Worm (Caenorhabditis elegans) whole organism, late embryonic: ENCODE data around the gene Y37E11AR.7.

Experiments used
- C08G9.2 ChIP-seq: sonication (generic microtip); optimal IDR thresholded peaks from 2 replicates; lab custom pipeline; 2016; ENCODE audit warnings: mild to moderate bottlenecking, missing genetic modification characterization, moderate library complexity, missing compliant biosample characterization
- C38D4.7 ChIP-seq: fragments of 200-800 bp; sonication (Bioruptor generic); optimal IDR thresholded peaks from 2 replicates; lab custom pipeline; 2018; ENCODE audit warnings: mild to moderate bottlenecking, missing genetic modification characterization, moderate library complexity, missing compliant biosample characterization
- F13H6.1 ChIP-seq: sonication (generic microtip); optimal IDR thresholded peaks from 2 replicates; lab custom pipeline; 2016; ENCODE audit warnings: missing genetic modification characterization, missing compliant biosample characterization
- K02D7.2 ChIP-seq: sonication (generic microtip); optimal IDR thresholded peaks from 2 replicates; lab custom pipeline; 2017; ENCODE audit warnings: mild to moderate bottlenecking, missing genetic modification characterization, missing compliant biosample characterization
- K09A11.1 ChIP-seq: sonication (generic microtip); optimal IDR thresholded peaks from 2 replicates; lab custom pipeline; 2017; ENCODE audit warnings: antibody characterized with exemption, mild to moderate bottlenecking, missing genetic modification characterization, missing compliant biosample characterization; ENCODE audit not compliant: insufficient read depth
- T23F11.4 ChIP-seq: fragments of 200-800 bp; sonication (Bioruptor generic); optimal IDR thresholded peaks from 2 replicates; lab custom pipeline; 2018; ENCODE audit warnings: mild to moderate bottlenecking, missing genetic modification characterization, missing compliant biosample characterization
- Y22D7AL.16 ChIP-seq: sonication (generic microtip); optimal IDR thresholded peaks from 2 replicates; lab custom pipeline; 2016; ENCODE audit warnings: missing genetic modification characterization, missing compliant biosample characterization
- ahr-1 ChIP-seq: sonication (generic microtip); optimal IDR thresholded peaks from 2 replicates; lab custom pipeline; 2016; ENCODE audit warnings: missing genetic modification characterization, missing compliant biosample characterization
- ama-1 ChIP-seq: fragments of 150-350 bp; optimal IDR thresholded peaks from 2 replicates; lab custom pipeline; 2014
- ceh-14 ChIP-seq: sonication (generic microtip); optimal IDR thresholded peaks from 2 replicates; lab custom pipeline; 2016; ENCODE audit warnings: missing genotype, missing genetic modification characterization, missing compliant biosample characterization
- ceh-18 ChIP-seq: sonication (generic microtip); optimal IDR thresholded peaks from 2 replicates; lab custom pipeline; 2016; ENCODE audit warnings: missing genetic modification characterization, missing compliant biosample characterization
- ceh-19 ChIP-seq: fragments of 200-800 bp; sonication (Bioruptor generic); optimal IDR thresholded peaks from 2 replicates; lab custom pipeline; 2018; ENCODE audit warnings: mild to moderate bottlenecking, missing genetic modification characterization, missing compliant biosample characterization
- ceh-2 ChIP-seq: sonication (generic microtip); optimal IDR thresholded peaks from 2 replicates; lab custom pipeline; 2016; ENCODE audit warnings: missing genotype, missing genetic modification characterization, missing compliant biosample characterization
- ceh-22 ChIP-seq: sonication (generic microtip); optimal IDR thresholded peaks from 2 replicates; lab custom pipeline; 2017; ENCODE audit warnings: missing biosample characterization, missing genetic modification characterization
- ceh-30 ChIP-seq: fragments of 150-350 bp; optimal IDR thresholded peaks from 2 replicates; lab custom pipeline; 2014; ENCODE audit warnings: missing biosample characterization, missing genetic modification characterization
- ceh-34 ChIP-seq: sonication (generic microtip); optimal IDR thresholded peaks from 2 replicates; lab custom pipeline; 2016; ENCODE audit warnings: mild to moderate bottlenecking, missing genetic modification characterization, missing compliant biosample characterization
- ceh-48 ChIP-seq: sonication (generic microtip); optimal IDR thresholded peaks from 2 replicates; lab custom pipeline; 2016; ENCODE audit warnings: missing genetic modification characterization, inconsistent platforms, missing compliant biosample characterization
- dmd-4 ChIP-seq: sonication (generic microtip); optimal IDR thresholded peaks from 2 replicates; lab custom pipeline; 2016; ENCODE audit warnings: borderline replicate concordance, missing genetic modification characterization, missing compliant biosample characterization
- dve-1 ChIP-seq: sonication (generic microtip); optimal IDR thresholded peaks from 2 replicates; lab custom pipeline; 2017; ENCODE audit warnings: antibody characterized with exemption, mild to moderate bottlenecking, missing genetic modification characterization, missing compliant biosample characterization
- elt-2 ChIP-seq: sonication (generic microtip); optimal IDR thresholded peaks from 2 replicates; lab custom pipeline; 2016; ENCODE audit warnings: missing genetic modification reagents, missing genetic modification characterization, missing compliant biosample characterization
- ets-4 ChIP-seq: sonication (generic microtip); optimal IDR thresholded peaks from 2 replicates; lab custom pipeline; 2016; ENCODE audit warnings: missing genetic modification characterization, missing compliant biosample characterization
- eyg-1 ChIP-seq: sonication (generic microtip); optimal IDR thresholded peaks from 2 replicates; lab custom pipeline; 2016; ENCODE audit warnings: missing genotype, missing genetic modification characterization, missing compliant biosample characterization
- fax-1 ChIP-seq: sonication (generic microtip); optimal IDR thresholded peaks from 2 replicates; lab custom pipeline; 2016; ENCODE audit warnings: missing genotype, missing genetic modification characterization, missing compliant biosample characterization
- fkh-10 ChIP-seq: fragments of 150-350 bp; optimal IDR thresholded peaks from 2 replicates; lab custom pipeline; 2014; ENCODE audit warnings: missing biosample characterization, missing genetic modification reagents, missing genetic modification characterization
- fkh-6 ChIP-seq: sonication (generic microtip); optimal IDR thresholded peaks from 2 replicates; lab custom pipeline; 2016; ENCODE audit warnings: missing genetic modification characterization, missing compliant biosample characterization
- gmeb-2 ChIP-seq: sonication (generic microtip); optimal IDR thresholded peaks from 2 replicates; lab custom pipeline; 2016; ENCODE audit warnings: missing genetic modification characterization, inconsistent platforms, missing compliant biosample characterization
- hlh-13 ChIP-seq: fragments of 200-800 bp; sonication (Bioruptor generic); optimal IDR thresholded peaks from 2 replicates; lab custom pipeline; 2018; ENCODE audit warnings: mild to moderate bottlenecking, missing genetic modification characterization, missing compliant biosample characterization
- hlh-15 ChIP-seq: sonication (generic microtip); optimal IDR thresholded peaks from 2 replicates; lab custom pipeline; 2016; ENCODE audit warnings: missing genetic modification characterization, missing compliant biosample characterization
- hlh-30 ChIP-seq: sonication (generic microtip); optimal IDR thresholded peaks from 2 replicates; lab custom pipeline; 2017; ENCODE audit warnings: antibody characterized with exemption, missing genetic modification characterization, missing compliant biosample characterization; ENCODE audit not compliant: insufficient read depth
- hlh-6 ChIP-seq: sonication (generic microtip); optimal IDR thresholded peaks from 2 replicates; lab custom pipeline; 2016; ENCODE audit warnings: missing genotype, missing genetic modification characterization, missing compliant biosample characterization
- hlh-8 ChIP-seq: sonication (generic microtip); optimal IDR thresholded peaks from 2 replicates; lab custom pipeline; 2016; ENCODE audit warnings: missing genotype, missing genetic modification characterization, missing compliant biosample characterization
- lim-6 ChIP-seq: sonication (generic microtip); optimal IDR thresholded peaks from 2 replicates; lab custom pipeline; 2016; ENCODE audit warnings: missing genetic modification characterization, missing compliant biosample characterization
- lin-11 ChIP-seq: fragments of 200-800 bp; sonication (Bioruptor generic); optimal IDR thresholded peaks from 2 replicates; lab custom pipeline; 2018; ENCODE audit warnings: mild to moderate bottlenecking, missing genetic modification characterization, missing compliant biosample characterization
- madf-2 ChIP-seq: sonication (generic microtip); optimal IDR thresholded peaks from 2 replicates; lab custom pipeline; 2017; ENCODE audit warnings: missing genetic modification characterization, missing compliant biosample characterization
- nfya-1 ChIP-seq: sonication (generic microtip); optimal IDR thresholded peaks from 2 replicates; lab custom pipeline; 2017; ENCODE audit warnings: missing genetic modification characterization, mild to moderate bottlenecking, missing compliant biosample characterization, antibody characterized with exemption, moderate library complexity
- nhr-11 ChIP-seq: fragments of 150-350 bp; optimal IDR thresholded peaks from 2 replicates; lab custom pipeline; 2014; ENCODE audit warnings: missing biosample characterization, missing genetic modification characterization
- nhr-232 ChIP-seq: sonication (generic microtip); optimal IDR thresholded peaks from 2 replicates; lab custom pipeline; 2016; ENCODE audit warnings: missing genetic modification characterization, missing compliant biosample characterization
- npax-4 ChIP-seq: sonication (generic microtip); optimal IDR thresholded peaks from 2 replicates; lab custom pipeline; 2016; ENCODE audit warnings: missing genetic modification characterization, missing compliant biosample characterization
- odd-2 ChIP-seq: sonication (generic microtip); optimal IDR thresholded peaks from 2 replicates; lab custom pipeline; 2017; ENCODE audit warnings: antibody characterized with exemption, mild to moderate bottlenecking, missing genetic modification characterization, missing compliant biosample characterization
- pat-9 ChIP-seq: fragments of 200-800 bp; sonication (Bioruptor generic); optimal IDR thresholded peaks from 2 replicates; lab custom pipeline; 2018; ENCODE audit warnings: mild to moderate bottlenecking, missing genetic modification characterization, moderate library complexity, missing compliant biosample characterization
- pax-1 ChIP-seq: fragments of 150-350 bp; optimal IDR thresholded peaks from 2 replicates; lab custom pipeline; 2014; ENCODE audit warnings: missing biosample characterization, missing genetic modification characterization
- pha-2 ChIP-seq: sonication (generic microtip); optimal IDR thresholded peaks from 2 replicates; lab custom pipeline; 2017; ENCODE audit warnings: mild to moderate bottlenecking, missing genetic modification characterization, missing compliant biosample characterization
- pha-4 ChIP-seq: fragments of 150-350 bp; optimal IDR thresholded peaks from 2 replicates; lab custom pipeline; 2018; ENCODE audit warnings: missing biosample characterization, missing genetic modification reagents, missing genetic modification characterization
- ref-2 ChIP-seq: sonication (generic microtip); optimal IDR thresholded peaks from 2 replicates; lab custom pipeline; 2016; ENCODE audit warnings: missing genetic modification characterization, missing compliant biosample characterization
- rnt-1 ChIP-seq: sonication (generic microtip); optimal IDR thresholded peaks from 2 replicates; lab custom pipeline; 2016; ENCODE audit warnings: missing genetic modification characterization, missing compliant biosample characterization
- sdc-2 ChIP-seq: sonication (generic microtip); optimal IDR thresholded peaks from 2 replicates; lab custom pipeline; 2016; ENCODE audit warnings: missing genotype, missing genetic modification characterization, missing compliant biosample characterization
- tbx-2 ChIP-seq: sonication (generic microtip); optimal IDR thresholded peaks from 2 replicates; lab custom pipeline; 2016; ENCODE audit warnings: missing genetic modification characterization, missing compliant biosample characterization
- tbx-7 ChIP-seq: sonication (generic microtip); optimal IDR thresholded peaks from 2 replicates; lab custom pipeline; 2016; ENCODE audit warnings: missing genotype, missing genetic modification characterization, missing compliant biosample characterization
- ttx-3 ChIP-seq: sonication (generic microtip); optimal IDR thresholded peaks from 2 replicates; lab custom pipeline; 2016; ENCODE audit warnings: missing genetic modification reagents, missing genetic modification characterization, missing compliant biosample characterization
- unc-42 ChIP-seq: sonication (generic microtip); optimal IDR thresholded peaks from 2 replicates; lab custom pipeline; 2016; ENCODE audit warnings: missing genotype, missing genetic modification characterization, missing compliant biosample characterization
- unc-55 ChIP-seq: sonication (generic microtip); optimal IDR thresholded peaks from 2 replicates; lab custom pipeline; 2017; ENCODE audit warnings: missing biosample characterization, missing genetic modification reagents, missing genetic modification characterization
- zip-5 ChIP-seq: sonication (generic microtip); optimal IDR thresholded peaks from 2 replicates; lab custom pipeline; 2016; ENCODE audit warnings: missing genetic modification characterization, missing compliant biosample characterization

The Y37E11AR.7 gene

DNA sequence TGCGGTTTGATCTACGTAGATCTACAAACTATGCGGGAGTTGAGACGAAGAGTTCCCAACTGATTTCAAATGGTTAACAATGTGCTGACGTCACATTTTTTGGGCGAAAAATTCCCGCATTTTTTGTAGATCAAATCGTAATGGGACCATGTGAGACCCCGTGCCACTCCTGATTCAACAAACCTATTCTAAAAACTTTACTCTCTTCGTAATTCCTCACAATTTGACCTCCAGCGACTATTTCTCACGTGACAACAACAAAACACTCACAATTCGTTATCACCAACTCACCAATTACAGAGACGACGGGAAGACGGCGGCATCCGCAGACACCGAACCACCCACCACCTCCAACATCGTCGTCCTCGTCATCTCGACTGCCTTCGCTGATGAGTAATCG is 11.5 kb downstream of the Y37E11AR.7 start, which contains the start of gene siah-1:
siah-1 (plus strand) TSS at position 301 of the 400 bp plus-strand sequence.
- no peak for TF ChIP-seq pha-2 (tag; lab: Kevin White, UChicago)
- TF ChIP-seq unc-55 (GFP tag; lab: Kevin White, UChicago): no peak
- TF ChIP-seq T23F11.4: no peak
- no peak for TF ChIP-seq elt-2
- no peak for TF ChIP-seq nhr-11

- peak; percentile 64 for TF ChIP-seq tbx-2 (tag; lab: Kevin White, UChicago)
- peak; percentile 14 for TF ChIP-seq rnt-1 (tag; lab: Kevin White, UChicago)
- TF ChIP-seq ceh-34: peak; percentile 48
- peak; percentile 47 for TF ChIP-seq dve-1 (tag; lab: Kevin White, UChicago)
- TF ChIP-seq elt-2: no peak
- peak; percentile 94 for TF ChIP-seq nfya-1 (tag; lab: Kevin White, UChicago)
- no peak for TF ChIP-seq dmd-4 (tag; lab: Kevin White, UChicago)
- no peak for TF ChIP-seq npax-4
- TF ChIP-seq madf-2 (tag; lab: Kevin White, UChicago): no peak
- TF ChIP-seq ahr-1 (tag; lab: Kevin White, UChicago): no peak
- no peak for TF ChIP-seq nhr-11
- peak; percentile 32 for TF ChIP-seq ceh-19 (GFP tag; lab: Kevin White, UChicago)
- no peak for TF ChIP-seq pat-9 (tag; lab: Kevin White, UChicago)
- no peak for TF ChIP-seq ceh-14 (tag; lab: Kevin White, UChicago)
- TF ChIP-seq unc-55 (GFP tag; lab: Kevin White, UChicago): peak; percentile 95
- TF ChIP-seq lim-6 (tag; lab: Kevin White, UChicago): no peak
- no peak for TF ChIP-seq C08G9.2 (tag; lab: Kevin White, UChicago)
- peak; percentile 11 for TF ChIP-seq sdc-2
- no peak for TF ChIP-seq eyg-1
- TF ChIP-seq C38D4.7 (GFP tag; lab: Kevin White, UChicago): no peak
- TF ChIP-seq ceh-30: no peak
- peak; percentile 60 for TF ChIP-seq unc-42 (tag; lab: Kevin White, UChicago)
- no peak for TF ChIP-seq odd-2 (tag; lab: Kevin White, UChicago)
- no peak for TF ChIP-seq hlh-6 (tag; lab: Kevin White, UChicago)
- peak; percentile 87 for TF ChIP-seq ceh-48 (tag; lab: Kevin White, UChicago)
- peak; percentile 26 for TF ChIP-seq ref-2
- TF ChIP-seq F13H6.1 (tag; lab: Kevin White, UChicago): no peak
- TF ChIP-seq K02D7.2 (tag; lab: Kevin White, UChicago): no peak
- TF ChIP-seq hlh-30 (tag; lab: Kevin White, UChicago): peak; percentile 95
- TF ChIP-seq ama-1 (lab: Kevin White, UChicago): no peak
- no peak for TF ChIP-seq gmeb-2
- no peak for TF ChIP-seq ttx-3 (tag; lab: Kevin White, UChicago)
- TF ChIP-seq ets-4 (tag; lab: Kevin White, UChicago): no peak
- TF ChIP-seq lin-11 (tag; lab: Kevin White, UChicago): no peak
- no peak for TF ChIP-seq zip-5 (tag; lab: Kevin White, UChicago)
- TF ChIP-seq Y22D7AL.16 (tag; lab: Kevin White, UChicago): no peak
- no peak for TF ChIP-seq ceh-22 (tag; lab: Kevin White, UChicago)
- TF ChIP-seq fkh-10 (GFP tag; lab: Kevin White, UChicago): no peak
- TF ChIP-seq fax-1 (tag; lab: Kevin White, UChicago): no peak
- TF ChIP-seq ceh-2 (tag; lab: Kevin White, UChicago): peak; percentile 42
- TF ChIP-seq hlh-8 (tag; lab: Kevin White, UChicago): no peak
- TF ChIP-seq fkh-6 (tag; lab: Kevin White, UChicago): no peak
- TF ChIP-seq K09A11.1 (tag; lab: Kevin White, UChicago): peak; percentile 52
- TF ChIP-seq hlh-15 (tag; lab: Kevin White, UChicago): no peak
- no peak for TF ChIP-seq hlh-13 (GFP tag; lab: Kevin White, UChicago)
- TF ChIP-seq tbx-7: no peak
- TF ChIP-seq nhr-232 (tag; lab: Kevin White, UChicago): no peak
- TF ChIP-seq pax-1 (tag; lab: Kevin White, UChicago): peak; percentile 39
- no peak for TF ChIP-seq pha-4 (tag; lab: Kevin White, UChicago)
- TF ChIP-seq ceh-18 (tag; lab: Kevin White, UChicago): peak; percentile 78
Observed at ce11 chrIV:3742426-3742839, 12.8 kb downstream of the Y37E11AR.7 start.
